Fruit fly (Drosophila melanogaster): ENCODE data around the gene CG12679.

CG12679 gene

dm6 chrX:20330278-20330677, 46.0 kb downstream of the CG12679 start, which contains the start of gene CG1504:
CG1504 (minus strand) TSS chrX:20330372.
- TF ChIP-seq noc (tag; optimal IDR thresholded peaks at IDR 0.05) = no peak

DNA sequence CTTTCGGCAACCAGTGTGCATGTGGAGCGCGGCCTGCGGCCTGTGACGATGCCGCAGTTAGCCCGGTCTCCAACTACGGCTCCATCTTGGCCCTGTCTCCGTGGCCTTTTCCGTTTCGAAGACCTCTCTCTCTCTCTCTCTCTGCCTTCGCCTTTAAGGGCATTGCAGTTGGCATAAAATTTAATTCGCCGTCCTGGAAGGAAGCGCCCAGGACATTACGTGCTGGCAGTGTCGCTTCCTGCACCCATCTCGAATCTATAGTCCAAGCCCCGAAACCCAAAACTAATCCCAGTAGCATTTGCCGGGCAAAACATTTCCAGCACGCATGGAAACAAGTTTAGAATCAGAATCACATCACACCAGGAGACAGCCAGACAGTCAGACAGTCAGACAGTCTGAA, 49.2 kb downstream of the CG12679 start, which contains the start of gene CG1631:
Gene CG1631 (plus strand): TSS at position 301 of the 400 bp plus-strand sequence.
- no peak for TF ChIP-seq noc (tag; optimal IDR thresholded peaks at IDR 0.05)
